Worm (Caenorhabditis elegans) whole organism, L3 larva: ENCODE measurements around the gene clec-162.

Source experiments
- R02D3.7 ChIP-seq: fragments of 150-350 bp; optimal IDR thresholded peaks from 2 replicates; lab custom pipeline; 2014; ENCODE audit warnings: missing biosample characterization, missing genetic modification characterization
- ZK546.5 ChIP-seq: sonication (generic microtip); optimal IDR thresholded peaks from 2 replicates; lab custom pipeline; 2017; ENCODE audit warnings: missing biosample characterization, missing genetic modification characterization
- aly-2 ChIP-seq: fragments of 150-350 bp; optimal IDR thresholded peaks from 2 replicates; lab custom pipeline; 2014; ENCODE audit warnings: missing biosample characterization, missing genetic modification characterization
- ama-1 ChIP-seq: fragments of 150-350 bp; optimal IDR thresholded peaks from 2 replicates; lab custom pipeline; 2018
- ceh-16 ChIP-seq: sonication (generic microtip); optimal IDR thresholded peaks from 2 replicates; lab custom pipeline; 2017; ENCODE audit warnings: missing biosample characterization, missing genetic modification characterization
- ceh-28 ChIP-seq: fragments of 150-350 bp; optimal IDR thresholded peaks from 2 replicates; lab custom pipeline; 2014; ENCODE audit warnings: missing biosample characterization, missing genetic modification reagents, missing genetic modification characterization
- ceh-82 ChIP-seq: fragments of 150-350 bp; optimal IDR thresholded peaks from 2 replicates; lab custom pipeline; 2014; ENCODE audit warnings: missing biosample characterization, missing genetic modification characterization
- ceh-9 ChIP-seq: sonication (generic microtip); optimal IDR thresholded peaks from 2 replicates; lab custom pipeline; 2018; ENCODE audit warnings: missing biosample characterization, missing genetic modification characterization
- daf-12 ChIP-seq: fragments of 150-350 bp; optimal IDR thresholded peaks from 2 replicates; lab custom pipeline; 2014; ENCODE audit warnings: missing biosample characterization, missing genetic modification reagents, missing genetic modification characterization
- egl-27 ChIP-seq: sonication (generic microtip); optimal IDR thresholded peaks from 4 replicates; lab custom pipeline; 2017; ENCODE audit warnings: missing biosample characterization, missing genetic modification reagents, missing genetic modification characterization
- egl-5 ChIP-seq: fragments of 150-350 bp; optimal IDR thresholded peaks from 2 replicates; lab custom pipeline; 2017; ENCODE audit warnings: missing biosample characterization, missing genetic modification reagents, missing genetic modification characterization, inconsistent platforms
- elt-1 ChIP-seq: fragments of 150-350 bp; optimal IDR thresholded peaks from 2 replicates; lab custom pipeline; 2014; ENCODE audit warnings: missing biosample characterization, missing genetic modification characterization
- elt-2 ChIP-seq: sonication (generic microtip); optimal IDR thresholded peaks from 2 replicates; lab custom pipeline; 2016; ENCODE audit warnings: missing genetic modification reagents, mild to moderate bottlenecking, missing genetic modification characterization, missing compliant biosample characterization
- elt-3 ChIP-seq, 3 experiments: fragments of 150-350 bp in 1 of 3; sonication (generic microtip) in 2 of 3; optimal IDR thresholded peaks; 2 replicates in 2 of 3; 4 replicates in 1 of 3; lab custom pipeline; 2014 to 2017; ENCODE audit warnings: missing biosample characterization in 3 of 3, missing genetic modification characterization in 3 of 3
- eor-1 ChIP-seq, 2 experiments: fragments of 150-350 bp; optimal IDR thresholded peaks; 2 replicates each; lab custom pipeline; 2014 to 2018; ENCODE audit warnings: missing biosample characterization in 2 of 2, missing genetic modification characterization in 2 of 2
- fkh-10 ChIP-seq: sonication (generic microtip); optimal IDR thresholded peaks from 2 replicates; lab custom pipeline; 2017; ENCODE audit warnings: missing biosample characterization, missing genetic modification reagents, missing genetic modification characterization
- fkh-2 ChIP-seq: fragments of 150-350 bp; optimal IDR thresholded peaks from 2 replicates; lab custom pipeline; 2014; ENCODE audit warnings: missing biosample characterization, missing genetic modification reagents, missing genetic modification characterization
- fos-1 ChIP-seq: fragments of 150-350 bp; optimal IDR thresholded peaks from 2 replicates; lab custom pipeline; 2014; ENCODE audit warnings: missing biosample characterization, missing genetic modification characterization
- hmg-11 ChIP-seq: sonication (generic microtip); optimal IDR thresholded peaks from 2 replicates; lab custom pipeline; 2016; ENCODE audit warnings: missing genetic modification characterization, missing compliant biosample characterization
- jun-1 ChIP-seq: fragments of 150-350 bp; optimal IDR thresholded peaks from 2 replicates; lab custom pipeline; 2014; ENCODE audit warnings: missing biosample characterization, missing genetic modification reagents, missing genetic modification characterization
- lin-15B ChIP-seq: fragments of 150-350 bp; optimal IDR thresholded peaks from 2 replicates; lab custom pipeline; 2014; ENCODE audit warnings: missing biosample characterization, missing genetic modification characterization
- lin-39 ChIP-seq: fragments of 150-350 bp; optimal IDR thresholded peaks from 2 replicates; lab custom pipeline; 2018; ENCODE audit warnings: missing biosample characterization, missing genetic modification reagents, missing genetic modification characterization
- lsy-12 ChIP-seq: sonication (generic microtip); optimal IDR thresholded peaks from 2 replicates; lab custom pipeline; 2016; ENCODE audit warnings: mild to moderate bottlenecking, missing genetic modification characterization, missing compliant biosample characterization
- mdl-1 ChIP-seq: fragments of 150-350 bp; optimal IDR thresholded peaks from 2 replicates; lab custom pipeline; 2014; ENCODE audit warnings: missing biosample characterization, missing genetic modification characterization
- mml-1 ChIP-seq: fragments of 150-350 bp; sonication (generic microtip); optimal IDR thresholded peaks from 3 replicates; lab custom pipeline; 2014; ENCODE audit warnings: missing biosample characterization, missing genetic modification characterization
- nfya-1 ChIP-seq: sonication (generic microtip); optimal IDR thresholded peaks from 2 replicates; lab custom pipeline; 2017; ENCODE audit warnings: missing genetic modification characterization, mild to moderate bottlenecking, missing compliant biosample characterization, antibody characterized with exemption, moderate library complexity; ENCODE audit not compliant: insufficient read depth
- nhr-11 ChIP-seq: fragments of 150-350 bp; optimal IDR thresholded peaks from 2 replicates; lab custom pipeline; 2014; ENCODE audit warnings: missing biosample characterization, missing genetic modification characterization
- nhr-12 ChIP-seq: fragments of 150-350 bp; optimal IDR thresholded peaks from 2 replicates; lab custom pipeline; 2014; ENCODE audit warnings: missing biosample characterization, missing genetic modification characterization
- nhr-23 ChIP-seq: fragments of 150-350 bp; optimal IDR thresholded peaks from 2 replicates; lab custom pipeline; 2014; ENCODE audit warnings: missing biosample characterization, missing genetic modification reagents, missing genetic modification characterization
- nhr-237 ChIP-seq: fragments of 150-350 bp; optimal IDR thresholded peaks from 2 replicates; lab custom pipeline; 2014; ENCODE audit warnings: missing biosample characterization, missing genetic modification characterization
- nhr-25 ChIP-seq: sonication (generic microtip); optimal IDR thresholded peaks from 2 replicates; lab custom pipeline; 2017; ENCODE audit warnings: missing biosample characterization, missing genetic modification characterization
- nhr-28 ChIP-seq: fragments of 150-350 bp; optimal IDR thresholded peaks from 2 replicates; lab custom pipeline; 2014; ENCODE audit warnings: missing biosample characterization, missing genetic modification characterization
- nhr-43 ChIP-seq: sonication (generic microtip); optimal IDR thresholded peaks from 2 replicates; lab custom pipeline; 2016; ENCODE audit warnings: mild to moderate bottlenecking, missing genetic modification characterization, missing compliant biosample characterization; ENCODE audit not compliant: poor library complexity, severe bottlenecking
- nhr-67 ChIP-seq: fragments of 150-350 bp; optimal IDR thresholded peaks from 2 replicates; lab custom pipeline; 2014; ENCODE audit warnings: missing biosample characterization, missing genetic modification characterization
- nhr-76 ChIP-seq: fragments of 150-350 bp; sonication (generic microtip); optimal IDR thresholded peaks from 5 replicates; lab custom pipeline; 2014; ENCODE audit warnings: missing biosample characterization, missing genetic modification characterization
- nhr-77 ChIP-seq: fragments of 150-350 bp; optimal IDR thresholded peaks from 2 replicates; lab custom pipeline; 2014; ENCODE audit warnings: missing biosample characterization, missing genetic modification characterization
- pha-4 ChIP-seq: fragments of 150-350 bp; optimal IDR thresholded peaks from 2 replicates; lab custom pipeline; 2014; ENCODE audit warnings: missing biosample characterization, missing genetic modification reagents, missing genetic modification characterization
- pqm-1 ChIP-seq: fragments of 150-350 bp; optimal IDR thresholded peaks from 2 replicates; lab custom pipeline; 2017; ENCODE audit warnings: missing biosample characterization, missing genetic modification characterization, inconsistent platforms
- sea-2 ChIP-seq: fragments of 150-350 bp; sonication (generic microtip); optimal IDR thresholded peaks from 4 replicates; lab custom pipeline; 2014; ENCODE audit warnings: missing biosample characterization, missing genetic modification reagents, missing genetic modification characterization
- skn-1 ChIP-seq: fragments of 150-350 bp; optimal IDR thresholded peaks from 2 replicates; lab custom pipeline; 2014; ENCODE audit warnings: missing biosample characterization, missing genetic modification characterization
- snpc-4 ChIP-seq: fragments of 150-350 bp; optimal IDR thresholded peaks from 2 replicates; lab custom pipeline; 2014; ENCODE audit warnings: missing biosample characterization, missing genetic modification characterization
- tbx-2 ChIP-seq: sonication (generic microtip); optimal IDR thresholded peaks from 2 replicates; lab custom pipeline; 2016; ENCODE audit warnings: mild to moderate bottlenecking, missing genetic modification characterization, missing compliant biosample characterization
- unc-39 ChIP-seq: sonication (generic microtip); optimal IDR thresholded peaks from 4 replicates; lab custom pipeline; 2017; ENCODE audit warnings: missing biosample characterization, missing genetic modification characterization
- unc-62 ChIP-seq: fragments of 150-350 bp; sonication (generic microtip); optimal IDR thresholded peaks from 4 replicates; lab custom pipeline; 2014; ENCODE audit warnings: missing biosample characterization, missing genetic modification reagents, missing genetic modification characterization
- zag-1 ChIP-seq: fragments of 150-350 bp; optimal IDR thresholded peaks from 2 replicates; lab custom pipeline; 2014; ENCODE audit warnings: missing biosample characterization, missing genetic modification characterization
- ztf-11 ChIP-seq: fragments of 150-350 bp; optimal IDR thresholded peaks from 2 replicates; lab custom pipeline; 2014; ENCODE audit warnings: missing biosample characterization, missing genetic modification characterization
- ztf-4 ChIP-seq: fragments of 150-350 bp; optimal IDR thresholded peaks from 2 replicates; lab custom pipeline; 2014; ENCODE audit warnings: missing biosample characterization, missing genetic modification characterization

Gene clec-162

DNA sequence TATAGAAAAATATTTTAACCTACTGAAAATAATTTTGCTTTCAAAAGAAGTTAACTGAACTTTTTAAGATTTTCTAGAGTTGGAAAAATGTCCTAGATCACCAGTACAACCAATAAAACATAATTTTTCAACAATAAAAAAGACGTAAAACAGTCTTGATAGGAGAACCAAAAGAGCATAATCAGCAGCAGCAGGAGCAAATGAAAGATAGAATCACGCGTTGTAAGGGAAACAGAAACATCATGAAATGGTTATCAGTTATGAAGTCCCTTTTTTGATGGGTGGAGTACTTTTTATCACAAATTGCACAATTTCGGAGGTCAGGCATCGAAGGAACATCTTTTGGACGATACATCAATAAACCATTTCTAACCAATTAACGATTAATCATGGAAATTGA lies 3.0 kb downstream of the clec-162 start:
- TF ChIP-seq pha-4 (tag; lab: Kevin White, UChicago) (peak; percentile 35), jun-1 (tag; lab: Kevin White, UChicago) (peak; percentile 16), pqm-1 (tag; lab: Kevin White, UChicago) (peak; percentile 95), ceh-9 (tag; lab: Kevin White, UChicago) (no peak), elt-2 (tag; lab: Kevin White, UChicago) (peak; percentile 97)
- TF ChIP-seq, all 47 proteins: peak for 4

ce11 chrIII:9720191-9720590 lies 4.8 kb downstream of the clec-162 start, which contains the start of gene ncx-7:
Gene ncx-7 (minus strand): TSS chrIII:9720291.
- TF ChIP-seq elt-2 (tag; lab: Kevin White, UChicago) (peak; percentile 58), lin-39 (tag; lab: Kevin White, UChicago) (no peak), pqm-1 (tag; lab: Kevin White, UChicago) (peak; percentile 36), egl-5 (no peak)

DNA sequence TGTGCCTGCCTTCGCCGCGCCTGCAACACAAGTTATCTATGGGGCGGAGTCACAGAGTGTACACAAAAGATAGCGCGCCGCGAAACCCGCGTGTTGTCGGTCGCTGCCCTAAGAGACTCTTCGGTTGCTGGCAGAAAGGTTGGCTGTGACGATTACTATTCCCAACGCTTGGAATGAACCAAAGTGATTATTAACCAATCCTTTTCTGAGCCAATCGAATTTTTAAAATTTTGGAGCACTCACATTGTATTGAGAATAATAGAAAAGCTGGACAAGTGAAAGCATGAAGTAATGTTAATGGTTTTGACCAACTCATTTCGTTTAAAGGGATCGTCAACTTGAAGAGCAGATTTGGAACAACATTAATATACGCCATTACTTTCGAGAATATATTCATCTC lies 7.8 kb downstream of the clec-162 start:
- no peak for TF ChIP-seq nhr-12
- no peak for TF ChIP-seq unc-39
- no peak for TF ChIP-seq elt-1 (tag; lab: Kevin White, UChicago)
- TF ChIP-seq ceh-28 (tag; lab: Kevin White, UChicago) = peak; percentile 59
- TF ChIP-seq nhr-11 (tag; lab: Kevin White, UChicago) = no peak
- TF ChIP-seq egl-5 = no peak
- TF ChIP-seq nfya-1 (tag; lab: Kevin White, UChicago) = peak; percentile 75
- TF ChIP-seq snpc-4 (tag; lab: Kevin White, UChicago) = peak; percentile 99
- TF ChIP-seq nhr-25 = peak; percentile 18
- no peak for TF ChIP-seq jun-1 (tag; lab: Kevin White, UChicago)
- no peak for TF ChIP-seq ztf-4 (tag; lab: Kevin White, UChicago)
- no peak for TF ChIP-seq sea-2
- TF ChIP-seq lin-15B = peak; percentile 31
- no peak for TF ChIP-seq zag-1 (tag; lab: Kevin White, UChicago)
- TF ChIP-seq aly-2 (tag; lab: Kevin White, UChicago) = peak; percentile 43
- TF ChIP-seq pqm-1 (tag; lab: Kevin White, UChicago) = peak; percentile 67
- no peak for TF ChIP-seq nhr-237 (tag; lab: Kevin White, UChicago)
- no peak for TF ChIP-seq egl-27 (tag; lab: Kevin White, UChicago)
- TF ChIP-seq ceh-9 (tag; lab: Kevin White, UChicago) = no peak
- no peak for TF ChIP-seq skn-1 (tag; lab: Kevin White, UChicago)
- TF ChIP-seq ztf-11 (tag; lab: Kevin White, UChicago) = no peak
- TF ChIP-seq fkh-2 (tag; lab: Kevin White, UChicago) = no peak
- no peak for TF ChIP-seq ceh-16 (tag; lab: Kevin White, UChicago)
- TF ChIP-seq nhr-67 = no peak
- no peak for TF ChIP-seq nhr-76 (tag; lab: Kevin White, UChicago)
- TF ChIP-seq fos-1 (tag; lab: Kevin White, UChicago) = no peak
- TF ChIP-seq ceh-82 = peak; percentile 13
- TF ChIP-seq mml-1 (tag; lab: Kevin White, UChicago) = no peak
- TF ChIP-seq lin-39 (tag; lab: Kevin White, UChicago) = peak; percentile 61
- no peak for TF ChIP-seq eor-1 (tag; optimal IDR thresholded peaks at IDR 0.05; lab: Kevin White, UChicago)
- TF ChIP-seq ama-1 (lab: Kevin White, UChicago) = peak; percentile 96
- no peak for TF ChIP-seq daf-12 (tag; lab: Kevin White, UChicago)
- peak; percentile 34 for TF ChIP-seq nhr-77 (tag; lab: Kevin White, UChicago)
- no peak for TF ChIP-seq fkh-10 (GFP tag; lab: Kevin White, UChicago)
- TF ChIP-seq unc-62 (GFP tag; lab: Kevin White, UChicago) = no peak
- peak; percentile 75 for TF ChIP-seq elt-2 (tag; lab: Kevin White, UChicago)
- TF ChIP-seq nhr-28 = no peak
- TF ChIP-seq lsy-12 (tag; lab: Kevin White, UChicago) = peak; percentile 71
- TF ChIP-seq ZK546.5 = no peak
- TF ChIP-seq mdl-1 (tag; lab: Kevin White, UChicago) = no peak
- no peak for TF ChIP-seq hmg-11 (tag; lab: Kevin White, UChicago)
- TF ChIP-seq pha-4 (tag; lab: Kevin White, UChicago) = peak; percentile 44
- peak; percentile 45 for TF ChIP-seq tbx-2 (tag; lab: Kevin White, UChicago)
- peak; percentile 80 for TF ChIP-seq nhr-23 (tag; lab: Kevin White, UChicago)
- peak; percentile 20 for TF ChIP-seq R02D3.7 (tag; lab: Kevin White, UChicago)
- peak; percentile 61 for TF ChIP-seq nhr-43 (tag; lab: Kevin White, UChicago)
- no peak for TF ChIP-seq elt-3 (tag; optimal IDR thresholded peaks at IDR 0.05; lab: Kevin White, UChicago)
